Worm (Caenorhabditis elegans) whole organism, L4 larva: Measurements from ENCODE around the gene nas-31.

Experiments used
- F26F4.8 ChIP-seq: fragments of 200-800 bp; sonication (Bioruptor generic); conservative IDR thresholded peaks from 2 replicates; pipeline ENCODE4 v1.3.6; 2022; ENCODE audit warnings: missing genetic modification characterization, missing compliant biosample characterization
- F44E2.7 ChIP-seq: fragments of 200-800 bp; sonication (Bioruptor generic); IDR thresholded peaks from 2 replicates; pipeline ENCODE4 v2.1.2; 2022; ENCODE audit warnings: missing genetic modification characterization, missing compliant biosample characterization
- T26A8.4 ChIP-seq: fragments of 200-800 bp; sonication (Bioruptor generic); IDR thresholded peaks from 2 replicates; pipeline ENCODE4 v1.3.6; 2022; ENCODE audit warnings: missing genetic modification characterization, missing compliant biosample characterization
- Y48G9A.11 ChIP-seq: fragments of 200-800 bp; sonication (Bioruptor generic); IDR thresholded peaks from 2 replicates; pipeline ENCODE4 v1.3.6; 2022; ENCODE audit warnings: missing genetic modification reagents, missing genetic modification characterization, missing compliant biosample characterization
- Y5F2A.4 ChIP-seq: fragments of 200-800 bp; sonication (Bioruptor generic); optimal IDR thresholded peaks from 2 replicates; lab custom pipeline; 2018; ENCODE audit warnings: mild to moderate bottlenecking, missing genetic modification characterization, missing compliant biosample characterization
- Y75B8A.6 ChIP-seq: fragments of 200-800 bp; sonication (Bioruptor generic); IDR thresholded peaks from 2 replicates; pipeline ENCODE4 v1.3.6; 2022; ENCODE audit warnings: missing genetic modification reagents, missing genetic modification characterization, missing compliant biosample characterization
- ZK337.2 ChIP-seq: fragments of 200-800 bp; sonication (Bioruptor generic); IDR thresholded peaks from 2 replicates; pipeline ENCODE4 v1.3.6; 2022; ENCODE audit warnings: missing genetic modification reagents, missing genetic modification characterization, missing compliant biosample characterization
- attf-4 ChIP-seq: sonication (generic microtip); optimal IDR thresholded peaks from 3 replicates; lab custom pipeline; 2017; ENCODE audit warnings: missing biosample characterization, missing genetic modification characterization
- ceh-32 ChIP-seq: sonication (generic microtip); optimal IDR thresholded peaks from 2 replicates; lab custom pipeline; 2016; ENCODE audit warnings: mild to moderate bottlenecking, missing genetic modification characterization, missing compliant biosample characterization; ENCODE audit not compliant: poor library complexity
- ceh-62 ChIP-seq: sonication (generic microtip); optimal IDR thresholded peaks from 2 replicates; lab custom pipeline; 2017; ENCODE audit warnings: missing biosample characterization, missing genetic modification characterization
- daf-19 ChIP-seq: fragments of 200-800 bp; sonication (Bioruptor generic); conservative IDR thresholded peaks from 2 replicates; pipeline ENCODE4 v1.3.6; 2022; ENCODE audit warnings: missing genetic modification characterization, missing compliant biosample characterization
- daf-8 ChIP-seq: fragments of 200-800 bp; sonication (Bioruptor generic); IDR thresholded peaks from 2 replicates; pipeline ENCODE4 v1.3.6; 2022; ENCODE audit warnings: missing genetic modification characterization, missing compliant biosample characterization
- dmd-6 ChIP-seq: fragments of 200-800 bp; sonication (Bioruptor generic); IDR thresholded peaks from 2 replicates; pipeline ENCODE4 v1.3.6; 2022; ENCODE audit warnings: missing genetic modification reagents, missing genetic modification characterization, missing compliant biosample characterization
- dmd-8 ChIP-seq: fragments of 200-800 bp; sonication (Bioruptor generic); IDR thresholded peaks from 2 replicates; pipeline ENCODE4 v1.3.6; 2022; ENCODE audit warnings: missing genetic modification characterization, missing compliant biosample characterization
- duxl-1 ChIP-seq: sonication (generic microtip); optimal IDR thresholded peaks from 2 replicates; lab custom pipeline; 2016; ENCODE audit warnings: mild to moderate bottlenecking, missing genetic modification characterization, moderate library complexity, missing compliant biosample characterization; ENCODE audit not compliant: poor library complexity
- dve-1 ChIP-seq: sonication (generic microtip); optimal IDR thresholded peaks from 2 replicates; lab custom pipeline; 2017; ENCODE audit warnings: antibody characterized with exemption, mild to moderate bottlenecking, missing genetic modification characterization, missing compliant biosample characterization; ENCODE audit not compliant: insufficient read depth
- fkh-10 ChIP-seq: fragments of 150-350 bp; optimal IDR thresholded peaks from 2 replicates; lab custom pipeline; 2014; ENCODE audit warnings: missing biosample characterization, missing genetic modification reagents, missing genetic modification characterization
- fos-1 ChIP-seq: fragments of 150-350 bp; optimal IDR thresholded peaks from 2 replicates; lab custom pipeline; 2014; ENCODE audit warnings: missing biosample characterization, missing genetic modification characterization
- hlh-11 ChIP-seq: fragments of 200-800 bp; sonication (Bioruptor generic); optimal IDR thresholded peaks from 2 replicates; lab custom pipeline; 2018; ENCODE audit warnings: mild to moderate bottlenecking, missing genetic modification characterization, missing compliant biosample characterization
- hlh-30 ChIP-seq: sonication (generic microtip); optimal IDR thresholded peaks from 2 replicates; lab custom pipeline; 2017; ENCODE audit warnings: antibody characterized with exemption, mild to moderate bottlenecking, missing genetic modification characterization, missing compliant biosample characterization; ENCODE audit not compliant: insufficient read depth
- hmg-1.1 ChIP-seq: fragments of 200-800 bp; sonication (Bioruptor generic); IDR thresholded peaks from 2 replicates; pipeline ENCODE4 v1.3.6; 2022; ENCODE audit warnings: missing genetic modification reagents, missing genetic modification characterization, missing compliant biosample characterization
- jun-1 ChIP-seq: fragments of 150-350 bp; optimal IDR thresholded peaks from 2 replicates; lab custom pipeline; 2014; ENCODE audit warnings: missing biosample characterization, missing genetic modification reagents, missing genetic modification characterization
- lim-7 ChIP-seq: fragments of 200-800 bp; sonication (Bioruptor generic); IDR thresholded peaks from 2 replicates; pipeline ENCODE4 v1.3.6; 2022; ENCODE audit warnings: missing genetic modification characterization, missing compliant biosample characterization
- lin-13 ChIP-seq: fragments of 150-350 bp; optimal IDR thresholded peaks from 2 replicates; lab custom pipeline; 2014; ENCODE audit warnings: missing biosample characterization, missing genetic modification reagents, missing genetic modification characterization
- lin-15B ChIP-seq: fragments of 150-350 bp; sonication (generic microtip); optimal IDR thresholded peaks from 3 replicates; lab custom pipeline; 2014; ENCODE audit warnings: missing biosample characterization, missing genetic modification characterization
- lin-29 ChIP-seq: fragments of 200-800 bp; sonication (Bioruptor generic); IDR thresholded peaks from 2 replicates; pipeline ENCODE4 v1.3.6; 2022; ENCODE audit warnings: missing genetic modification reagents, missing genetic modification characterization, missing compliant biosample characterization
- lin-39 ChIP-seq: fragments of 150-350 bp; optimal IDR thresholded peaks from 2 replicates; lab custom pipeline; 2014; ENCODE audit warnings: missing biosample characterization, missing genetic modification reagents, missing genetic modification characterization
- lir-3 ChIP-seq: sonication (generic microtip); optimal IDR thresholded peaks from 2 replicates; lab custom pipeline; 2016; ENCODE audit warnings: mild to moderate bottlenecking, missing genetic modification characterization, missing compliant biosample characterization
- mdt-29 ChIP-seq: fragments of 200-800 bp; sonication (Bioruptor generic); IDR thresholded peaks from 2 replicates; pipeline ENCODE4 v1.3.6; 2022; ENCODE audit warnings: missing genetic modification reagents, missing genetic modification characterization, missing compliant biosample characterization
- mep-1 ChIP-seq: fragments of 150-350 bp; sonication (generic microtip); optimal IDR thresholded peaks from 3 replicates; lab custom pipeline; 2014; ENCODE audit warnings: missing biosample characterization, missing genetic modification characterization
- mes-2 ChIP-seq: sonication (generic microtip); optimal IDR thresholded peaks from 2 replicates; lab custom pipeline; 2016; ENCODE audit warnings: missing genotype, mild to moderate bottlenecking, missing genetic modification characterization, missing compliant biosample characterization; ENCODE audit not compliant: poor library complexity, severe bottlenecking
- nhr-102 ChIP-seq: sonication (generic microtip); optimal IDR thresholded peaks from 2 replicates; lab custom pipeline; 2016; ENCODE audit warnings: mild to moderate bottlenecking, missing genetic modification characterization, moderate library complexity, missing compliant biosample characterization
- nhr-25 ChIP-seq: sonication (generic microtip); optimal IDR thresholded peaks from 2 replicates; lab custom pipeline; 2017; ENCODE audit warnings: missing genetic modification characterization, mild to moderate bottlenecking, missing compliant biosample characterization, antibody characterized with exemption, moderate library complexity, borderline replicate concordance; ENCODE audit not compliant: insufficient read depth
- nhr-28 ChIP-seq: fragments of 150-350 bp; optimal IDR thresholded peaks from 2 replicates; lab custom pipeline; 2014; ENCODE audit warnings: missing biosample characterization, missing genetic modification characterization
- nhr-42 ChIP-seq: fragments of 200-800 bp; sonication (Bioruptor generic); IDR thresholded peaks from 2 replicates; pipeline ENCODE4 v1.3.6; 2022; ENCODE audit warnings: missing genetic modification characterization, missing compliant biosample characterization
- nhr-77 ChIP-seq: fragments of 150-350 bp; optimal IDR thresholded peaks from 2 replicates; lab custom pipeline; 2014; ENCODE audit warnings: missing biosample characterization, missing genetic modification characterization
- saeg-2 ChIP-seq: fragments of 200-800 bp; sonication (Bioruptor generic); IDR thresholded peaks from 2 replicates; pipeline ENCODE4 v1.3.6; 2022; ENCODE audit warnings: missing genetic modification reagents, missing genetic modification characterization, missing compliant biosample characterization
- sdz-12 ChIP-seq: fragments of 200-800 bp; sonication (Bioruptor generic); optimal IDR thresholded peaks from 2 replicates; lab custom pipeline; 2018; ENCODE audit warnings: mild to moderate bottlenecking, missing genetic modification characterization, missing compliant biosample characterization
- snpc-1.2 ChIP-seq: fragments of 200-800 bp; sonication (Bioruptor generic); IDR thresholded peaks from 2 replicates; pipeline ENCODE4 v1.3.6; 2022; ENCODE audit warnings: missing genetic modification reagents, missing genetic modification characterization, missing compliant biosample characterization
- snpc-4 ChIP-seq: fragments of 150-350 bp; optimal IDR thresholded peaks from 2 replicates; lab custom pipeline; 2014; ENCODE audit warnings: missing biosample characterization, missing genetic modification characterization
- tag-97 ChIP-seq: fragments of 200-800 bp; sonication (Bioruptor generic); IDR thresholded peaks from 2 replicates; pipeline ENCODE4 v1.3.6; 2022; ENCODE audit warnings: missing genetic modification characterization, missing compliant biosample characterization
- tra-1 ChIP-seq: fragments of 200-800 bp; sonication (Bioruptor generic); IDR thresholded peaks from 2 replicates; pipeline ENCODE4 v1.3.6; 2022; ENCODE audit warnings: missing genetic modification reagents, missing genetic modification characterization, missing compliant biosample characterization
- unc-130 ChIP-seq: sonication (generic microtip); optimal IDR thresholded peaks from 2 replicates; lab custom pipeline; 2016; ENCODE audit warnings: missing genetic modification reagents, missing genetic modification characterization, missing compliant biosample characterization
- unc-39 ChIP-seq: sonication (generic microtip); optimal IDR thresholded peaks from 2 replicates; lab custom pipeline; 2017; ENCODE audit warnings: missing biosample characterization, missing genetic modification characterization
- unc-62 ChIP-seq, 3 experiments: fragments of 150-350 bp in 1 of 3; sonication (generic microtip); optimal IDR thresholded peaks in 2 of 3; peaks in 1 of 3; 1 replicate in 1 of 3; 2 replicates in 2 of 3; lab custom pipeline; 2014 to 2017; ENCODE audit warnings: missing biosample characterization in 3 of 3, missing genetic modification characterization in 3 of 3, missing genetic modification reagents in 3 of 3, missing genotype in 1 of 3
- vab-7 ChIP-seq: fragments of 200-800 bp; sonication (Bioruptor generic); IDR thresholded peaks from 2 replicates; pipeline ENCODE4 v1.3.6; 2022; ENCODE audit warnings: missing genetic modification reagents, missing genetic modification characterization, missing compliant biosample characterization
- zag-1 ChIP-seq: fragments of 150-350 bp; optimal IDR thresholded peaks from 2 replicates; lab custom pipeline; 2014; ENCODE audit warnings: missing biosample characterization, missing genetic modification characterization
- zfp-2 ChIP-seq: sonication (generic microtip); optimal IDR thresholded peaks from 2 replicates; lab custom pipeline; 2016; ENCODE audit warnings: mild to moderate bottlenecking, missing genetic modification characterization, missing compliant biosample characterization
- zip-2 ChIP-seq: fragments of 150-350 bp; optimal IDR thresholded peaks from 2 replicates; lab custom pipeline; 2014; ENCODE audit warnings: missing biosample characterization, missing genetic modification characterization
- ztf-11 ChIP-seq: fragments of 150-350 bp; optimal IDR thresholded peaks from 2 replicates; lab custom pipeline; 2014; ENCODE audit warnings: missing biosample characterization, missing genetic modification characterization

nas-31 gene

ce11 chrV:10967594-10968273, 46.1 kb upstream of the nas-31 start (continued):
- TF ChIP-seq nhr-28 (tag; lab: Kevin White, UChicago) (no peak), zip-2 (tag; lab: Kevin White, UChicago) (no peak), dve-1 (no peak), zfp-2 (tag; lab: Kevin White, UChicago) (no peak), F26F4.8 (no peak), jun-1 (no peak), nhr-102 (no peak), lin-39 (tag; lab: Kevin White, UChicago) (no peak), attf-4 (no peak), unc-39 (tag; lab: Kevin White, UChicago) (no peak), saeg-2 (GFP tag; lab: Robert Waterston, UW) (0 out of 2 replicates have a peak, but pooled peaks have one; percentile 27), lim-7 (no peak), ZK337.2 (GFP tag; lab: Robert Waterston, UW) (no peak), hlh-30 (tag; lab: Kevin White, UChicago) (no peak), daf-19 (GFP tag; lab: Robert Waterston, UW) (no peak), mdt-29 (GFP tag; lab: Robert Waterston, UW) (0 out of 2 replicates have a peak, but pooled peaks have one; percentile 58), nhr-25 (tag; lab: Kevin White, UChicago) (no peak), lin-29 (no peak), lin-13 (no peak), zag-1 (no peak), T26A8.4 (peak; percentile 15; the same call in 1 of the 2 replicates), dmd-8 (GFP tag; lab: Robert Waterston, UW) (no peak), lir-3 (no peak), mes-2 (tag; lab: Kevin White, UChicago) (no peak), tag-97 (GFP tag; lab: Robert Waterston, UW) (no peak), nhr-77 (tag; lab: Kevin White, UChicago) (no peak), snpc-4 (no peak), hmg-1.1 (GFP tag; lab: Robert Waterston, UW) (no peak), sdz-12 (GFP tag; lab: Kevin White, UChicago) (no peak), lin-15B (no peak), mep-1 (tag; lab: Kevin White, UChicago) (no peak), duxl-1 (tag; lab: Kevin White, UChicago) (no peak), daf-8 (GFP tag; lab: Robert Waterston, UW) (no peak), nhr-42 (GFP tag; lab: Robert Waterston, UW) (no peak), fkh-10 (GFP tag; lab: Kevin White, UChicago) (no peak), unc-62 (GFP tag; optimal IDR thresholded peaks at IDR 0.05 in 1 of 2; lab: Kevin White, UChicago) (peak in 1 of 2 experiments; percentile 86), unc-62 (tag; optimal IDR thresholded peaks at IDR 0.05; lab: Kevin White, UChicago) (no peak), tra-1 (GFP tag; lab: Robert Waterston, UW) (peak; percentile 89), ceh-62 (tag; lab: Kevin White, UChicago) (no peak), ztf-11 (no peak), dmd-6 (GFP tag; lab: Robert Waterston, UW) (peak; percentile 99), vab-7 (no peak), Y48G9A.11 (GFP tag; lab: Robert Waterston, UW) (0 out of 2 replicates have a peak, but pooled peaks have one; percentile 42), snpc-1.2 (no peak), ceh-32 (tag; lab: Kevin White, UChicago) (no peak), Y75B8A.6 (GFP tag; lab: Robert Waterston, UW) (peak; percentile 60; the same call in 1 of the 2 replicates), hlh-11 (peak; percentile 74), fos-1 (tag; lab: Kevin White, UChicago) (no peak), F44E2.7 (GFP tag; lab: Robert Waterston, UW) (no peak), Y5F2A.4 (GFP tag; lab: Kevin White, UChicago) (no peak), unc-130 (GFP tag; lab: Kevin White, UChicago) (no peak)
